Worm (Caenorhabditis elegans) whole organism, L2 larva: Measurements from ENCODE around the gene pqn-94.

Experiments
- aly-2 ChIP-seq: fragments of 150-350 bp; optimal IDR thresholded peaks from 2 replicates; lab custom pipeline; 2014; ENCODE audit warnings: missing biosample characterization, missing genetic modification characterization
- ama-1 ChIP-seq: fragments of 150-350 bp; optimal IDR thresholded peaks from 2 replicates; lab custom pipeline; 2018; ENCODE audit warnings: inconsistent platforms
- ceh-82 ChIP-seq: fragments of 150-350 bp; optimal IDR thresholded peaks from 2 replicates; lab custom pipeline; 2014; ENCODE audit warnings: missing biosample characterization, missing genetic modification characterization
- egl-27 ChIP-seq: sonication (generic microtip); optimal IDR thresholded peaks from 3 replicates; lab custom pipeline; 2017; ENCODE audit warnings: missing biosample characterization, missing genetic modification reagents, missing genetic modification characterization
- lin-13 ChIP-seq: fragments of 150-350 bp; optimal IDR thresholded peaks from 2 replicates; lab custom pipeline; 2014; ENCODE audit warnings: missing biosample characterization, missing genetic modification reagents, missing genetic modification characterization
- nhr-11 ChIP-seq: fragments of 150-350 bp; optimal IDR thresholded peaks from 2 replicates; lab custom pipeline; 2014; ENCODE audit warnings: missing biosample characterization, missing genetic modification characterization
- nhr-23 ChIP-seq: fragments of 150-350 bp; optimal IDR thresholded peaks from 2 replicates; lab custom pipeline; 2014; ENCODE audit warnings: missing biosample characterization, missing genetic modification reagents, missing genetic modification characterization
- nhr-237 ChIP-seq: fragments of 150-350 bp; optimal IDR thresholded peaks from 2 replicates; lab custom pipeline; 2014; ENCODE audit warnings: missing biosample characterization, missing genetic modification characterization
- nhr-25 ChIP-seq: fragments of 150-350 bp; sonication (generic microtip); optimal IDR thresholded peaks from 3 replicates; lab custom pipeline; 2014; ENCODE audit warnings: missing biosample characterization, missing genetic modification characterization
- skn-1 ChIP-seq: sonication (generic microtip); optimal IDR thresholded peaks from 2 replicates; lab custom pipeline; 2017; ENCODE audit warnings: missing biosample characterization, missing genetic modification characterization
- unc-62 ChIP-seq: fragments of 150-350 bp; optimal IDR thresholded peaks from 2 replicates; lab custom pipeline; 2014; ENCODE audit warnings: missing biosample characterization, missing genetic modification reagents, missing genetic modification characterization
- ztf-11 ChIP-seq: sonication (generic microtip); optimal IDR thresholded peaks from 2 replicates; lab custom pipeline; 2017; ENCODE audit warnings: missing biosample characterization, missing genetic modification characterization
- ztf-4 ChIP-seq: fragments of 150-350 bp; optimal IDR thresholded peaks from 2 replicates; lab custom pipeline; 2014; ENCODE audit warnings: missing biosample characterization, missing genetic modification characterization

ce11 chrV:20310575-20310974 is 30.9 kb upstream of the pqn-94 start, which contains the start of gene ZC15.10:
- TF ChIP-seq ceh-82 (tag; lab: Kevin White, UChicago) (no peak), lin-13 (GFP tag; lab: Kevin White, UChicago) (no peak), ama-1 (lab: Kevin White, UChicago) (no peak), nhr-11 (tag; lab: Kevin White, UChicago) (no peak), skn-1 (tag; lab: Kevin White, UChicago) (no peak), aly-2 (no peak), ztf-11 (no peak), ztf-4 (no peak), egl-27 (tag; lab: Kevin White, UChicago) (no peak), unc-62 (GFP tag; lab: Kevin White, UChicago) (no peak), nhr-25 (tag; lab: Kevin White, UChicago) (no peak), nhr-237 (tag; lab: Kevin White, UChicago) (no peak), nhr-23 (tag; lab: Kevin White, UChicago) (no peak)
